Worm (Caenorhabditis elegans): ENCODE data around the gene pdzd-8.

ce11 chrIV:8986761-8987316 is 11.5 kb downstream of the pdzd-8 start, which contains the start of gene bre-1:
- peak; percentile 44; the same call in 1 of the 2 replicates for TF ChIP-seq T22C8.4 (GFP tag; IDR thresholded peaks at IDR 0.05)
- TF ChIP-seq ref-1 (GFP tag; conservative IDR thresholded peaks at IDR 0.05) = no peak
- TF ChIP-seq cog-1 (tag; optimal IDR thresholded peaks at IDR 0.05) = no peak
- TF ChIP-seq klf-2 (GFP tag; conservative IDR thresholded peaks at IDR 0.05) = no peak
- no peak for TF ChIP-seq flt-1 (GFP tag; IDR thresholded peaks at IDR 0.05)
- TF ChIP-seq med-1 (GFP tag; optimal IDR thresholded peaks at IDR 0.05; ENCODE audit: insufficient read depth) = no peak
- 0 out of 2 replicates have a peak, but pooled peaks have one; percentile 15 for TF ChIP-seq ztf-29 (GFP tag; IDR thresholded peaks at IDR 0.05)
- no peak for TF ChIP-seq tab-1 (GFP tag; IDR thresholded peaks at IDR 0.05)
